Worm (Caenorhabditis elegans) whole organism, L4/young adult: Measurements from ENCODE around the gene hyl-2.

Source experiments
- W03F9.2 ChIP-seq: fragments of 150-350 bp; optimal IDR thresholded peaks from 2 replicates; lab custom pipeline; 2014; ENCODE audit warnings: missing biosample characterization, missing genetic modification characterization
- dao-5 ChIP-seq: sonication (generic microtip); optimal IDR thresholded peaks from 2 replicates; lab custom pipeline; 2016; ENCODE audit warnings: missing genotype, missing genetic modification characterization, moderate library complexity, missing compliant biosample characterization
- him-1 ChIP-seq: sonication (generic microtip); optimal IDR thresholded peaks from 2 replicates; lab custom pipeline; 2016; ENCODE audit warnings: missing genotype, missing genetic modification reagents, missing genetic modification characterization, missing compliant biosample characterization

DNA sequence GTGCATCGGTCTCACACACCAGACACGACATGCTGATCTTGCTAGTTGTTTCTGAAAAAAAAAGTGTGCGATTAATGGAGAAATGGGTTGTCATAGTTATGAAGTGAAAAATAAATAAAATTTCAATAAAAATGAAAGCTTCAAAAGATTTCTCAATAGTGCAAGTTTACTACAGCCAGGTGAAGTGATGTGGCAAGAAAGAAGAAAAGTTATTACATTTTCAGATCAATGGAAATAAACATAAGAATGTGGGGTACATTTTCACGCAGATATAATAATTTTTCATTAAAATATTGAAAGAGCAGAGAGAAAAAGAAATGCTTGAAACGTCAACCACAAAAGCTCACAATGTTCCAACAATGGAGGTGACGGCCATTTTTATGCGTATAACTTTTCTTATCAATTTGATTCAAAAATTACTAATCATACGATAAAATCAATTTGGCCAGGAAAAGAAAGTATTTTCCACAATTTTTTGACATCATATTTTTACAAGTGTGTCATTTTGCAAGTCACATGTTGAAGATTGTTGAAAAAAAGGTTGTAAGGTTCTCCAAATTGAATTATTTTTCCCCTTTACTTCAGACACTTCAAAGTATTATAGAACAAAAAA is 38.9 kb downstream of the hyl-2 start, which contains the start of gene nhr-45:
- TF ChIP-seq W03F9.2 (tag; lab: Kevin White, UChicago): no peak
- TF ChIP-seq dao-5 (tag; lab: Kevin White, UChicago): no peak
- TF ChIP-seq him-1: no peak
